Worm (Caenorhabditis elegans): ENCODE results near the gene cwf-19L2.

The cwf-19L2 gene

DNA sequence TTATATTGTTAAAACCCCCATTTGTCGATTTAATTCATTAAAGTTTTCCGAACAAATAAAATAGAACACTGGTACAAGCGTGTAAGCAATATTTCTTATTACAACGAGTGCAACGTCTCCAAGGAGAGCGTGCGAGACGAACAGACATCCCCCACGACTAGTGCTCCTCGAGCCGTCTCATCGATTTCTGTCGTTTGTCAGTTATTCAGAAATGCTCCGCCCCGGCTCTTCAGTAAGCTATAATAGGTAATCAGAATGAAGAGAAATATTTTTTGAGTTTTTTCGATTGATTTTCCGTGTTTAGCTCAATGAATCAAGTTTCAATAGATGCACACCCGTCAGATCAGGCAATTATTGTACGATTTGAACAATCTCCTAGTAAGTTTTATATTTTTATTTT is 45.3 kb downstream of the cwf-19L2 start, which contains the start of gene kap-1 (continued):
- TF ChIP-seq zfh-2 (GFP tag; conservative IDR thresholded peaks at IDR 0.05): no peak
- no peak for TF ChIP-seq F57A8.1 (GFP tag; optimal IDR thresholded peaks at IDR 0.05)
- no peak for TF ChIP-seq madf-3 (GFP tag; IDR thresholded peaks at IDR 0.05)
- TF ChIP-seq C17E4.6 (GFP tag; IDR thresholded peaks at IDR 0.05): no peak
- no peak for TF ChIP-seq ceh-40 (GFP tag; IDR thresholded peaks at IDR 0.05)
- no peak for TF ChIP-seq nfya-1 (tag; optimal IDR thresholded peaks at IDR 0.05; ENCODE audit: borderline replicate concordance, insufficient read depth)
- peak; percentile 73 for TF ChIP-seq repo-1 (tag; optimal IDR thresholded peaks at IDR 0.05)
- no peak for TF ChIP-seq nhr-27 (tag; optimal IDR thresholded peaks at IDR 0.05)
- no peak for TF ChIP-seq mel-28 (tag; optimal IDR thresholded peaks at IDR 0.05; ENCODE audit: borderline replicate concordance)
- TF ChIP-seq Y56A3A.18 (GFP tag; IDR thresholded peaks at IDR 0.05): peak; percentile 89; the same call in 1 of the 2 replicates
- TF ChIP-seq ztf-6 (GFP tag; IDR thresholded peaks at IDR 0.05): no peak
- no peak for TF ChIP-seq F39B2.1 (GFP tag; IDR thresholded peaks at IDR 0.05)
- TF ChIP-seq rpc-1 (optimal IDR thresholded peaks at IDR 0.05): no peak
- no peak for TF ChIP-seq rpc-1 (tag; optimal IDR thresholded peaks at IDR 0.05)
- peak; percentile 72 for TF ChIP-seq chd-7 (tag; optimal IDR thresholded peaks at IDR 0.05)
- no peak for TF ChIP-seq ztf-28 (GFP tag; IDR thresholded peaks at IDR 0.05)
- TF ChIP-seq F33H1.4 (GFP tag; IDR thresholded peaks at IDR 0.05): peak; percentile 33; the same call in 1 of the 2 replicates
- TF ChIP-seq ZK185.1 (tag; optimal IDR thresholded peaks at IDR 0.05; ENCODE audit: poor library complexity, severe bottlenecking): no peak
- TF ChIP-seq madf-10 (tag; optimal IDR thresholded peaks at IDR 0.05): no peak
- no peak for TF ChIP-seq cebp-1 (GFP tag; IDR thresholded peaks at IDR 0.05)
- peak; percentile 56 for TF ChIP-seq cebp-1 (tag; optimal IDR thresholded peaks at IDR 0.05)
- no peak for TF ChIP-seq ztf-26 (tag; optimal IDR thresholded peaks at IDR 0.05)
- TF ChIP-seq F22D6.2 (tag; optimal IDR thresholded peaks at IDR 0.05): no peak
- no peak for TF ChIP-seq F37B4.10 (GFP tag; IDR thresholded peaks at IDR 0.05)
- TF ChIP-seq F10E7.11 (tag; optimal IDR thresholded peaks at IDR 0.05): no peak
- no peak for TF ChIP-seq lsl-1 (GFP tag; optimal IDR thresholded peaks at IDR 0.05)
- no peak for TF ChIP-seq attf-5 (GFP tag; optimal IDR thresholded peaks at IDR 0.05)
- no peak for TF ChIP-seq T07F8.4 (tag; optimal IDR thresholded peaks at IDR 0.05)
- TF ChIP-seq Y95B8A.8 (GFP tag; IDR thresholded peaks at IDR 0.05): no peak
- peak; percentile 76 for TF ChIP-seq F52B5.7 (tag; optimal IDR thresholded peaks at IDR 0.05)
- peak; percentile 18 for TF ChIP-seq snpc-3.4 (tag; optimal IDR thresholded peaks at IDR 0.05)
- no peak for TF ChIP-seq somi-1 (GFP tag; optimal IDR thresholded peaks at IDR 0.05)
- TF ChIP-seq F49E8.2 (tag; optimal IDR thresholded peaks at IDR 0.05; ENCODE audit: insufficient read depth): peak; percentile 22
- TF ChIP-seq sptf-2 (GFP tag; optimal IDR thresholded peaks at IDR 0.05): no peak
- TF ChIP-seq aptf-2 (GFP tag; conservative IDR thresholded peaks at IDR 0.05): no peak
- TF ChIP-seq zim-3 (tag; optimal IDR thresholded peaks at IDR 0.05): no peak
- no peak for TF ChIP-seq aptf-3 (GFP tag; IDR thresholded peaks at IDR 0.05)
- TF ChIP-seq ceh-79 (tag; optimal IDR thresholded peaks at IDR 0.05): peak; percentile 21
- peak; percentile 26 for TF ChIP-seq gei-17 (GFP tag; optimal IDR thresholded peaks at IDR 0.05)
- TF ChIP-seq rcor-1 (GFP tag; IDR thresholded peaks at IDR 0.05): no peak
- TF ChIP-seq snpc-1.1 (tag; optimal IDR thresholded peaks at IDR 0.05; ENCODE audit: insufficient read depth): no peak
- no peak for TF ChIP-seq xnd-1 (tag; optimal IDR thresholded peaks at IDR 0.05)
- TF ChIP-seq attf-3 (GFP tag; conservative IDR thresholded peaks at IDR 0.05): 0 out of 2 replicates have a peak, but pooled peaks have one; percentile 20
- no peak for TF ChIP-seq ztf-25 (GFP tag; IDR thresholded peaks at IDR 0.05)
- peak in 1 of 2 experiments; percentile 4 for TF ChIP-seq let-607 (tag; optimal IDR thresholded peaks at IDR 0.05)
- TF ChIP-seq lag-1 (GFP tag; IDR thresholded peaks at IDR 0.05): no peak
- no peak for TF ChIP-seq sea-2 (GFP tag; IDR thresholded peaks at IDR 0.05)
- peak in 1 of 3 experiments; percentile 42 for TF ChIP-seq lin-35 (GFP tag; optimal IDR thresholded peaks at IDR 0.05)
- TF ChIP-seq ekl-4 (GFP tag; IDR thresholded peaks at IDR 0.05): peak; percentile 51; the same call in 1 of the 2 replicates

All from whole organism, young adult.